Fruit fly (Drosophila melanogaster): ENCODE data around the gene CG32269.

The CG32269 gene

DNA sequence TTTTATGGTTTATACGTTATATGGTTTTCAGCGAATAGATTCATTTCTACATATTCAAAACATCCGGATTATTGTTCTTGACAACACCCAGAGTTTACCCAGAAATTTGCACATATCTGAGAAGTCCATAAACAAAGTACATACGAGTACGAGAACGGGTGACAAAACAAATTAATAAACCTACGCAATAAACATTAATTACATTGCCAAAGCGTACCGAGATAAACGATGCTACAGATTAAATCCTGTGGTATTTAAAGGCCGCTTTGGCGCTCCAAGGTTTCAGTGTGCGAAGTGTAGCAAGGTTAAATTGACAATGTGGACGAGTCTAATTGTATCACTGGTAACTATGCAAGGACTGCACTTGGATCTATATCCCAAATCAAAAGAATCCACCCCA is 21.5 kb downstream of the CG32269 start, which contains the start of gene CG14957:
Gene CG14957 (plus strand): TSS at position 301 of the 400 bp plus-strand sequence.
- TF ChIP-seq crc (GFP tag; optimal IDR thresholded peaks at IDR 0.05) (no peak), Rfx (GFP tag; IDR thresholded peaks at IDR 0.05) (0 out of 2 replicates have a peak, but pooled peaks have one; percentile 12), Atf6 (GFP tag; IDR thresholded peaks at IDR 0.05) (no peak), cg (GFP tag; optimal IDR thresholded peaks at IDR 0.05) (no peak), wor (GFP tag; IDR thresholded peaks at IDR 0.05) (no peak), Hr51 (GFP tag; optimal IDR thresholded peaks at IDR 0.05) (no peak)

DNA sequence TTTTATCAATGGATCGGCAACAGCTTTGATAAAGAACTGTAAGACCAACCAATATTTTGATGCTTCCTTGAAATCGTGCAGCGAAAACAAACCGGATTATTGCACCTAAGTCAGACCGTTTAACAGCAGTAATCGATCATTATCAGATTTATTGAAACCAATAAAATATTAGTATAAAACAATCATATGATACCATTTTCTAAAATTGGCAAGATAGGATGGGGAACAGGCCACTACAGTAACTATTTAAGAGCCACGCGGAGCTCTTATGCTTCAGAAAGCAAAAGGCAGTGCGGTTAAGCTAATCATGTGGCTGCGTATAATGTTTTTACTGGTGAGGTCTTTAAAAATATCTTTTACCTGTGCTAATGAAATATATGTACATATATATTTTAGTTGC is 22.4 kb downstream of the CG32269 start, which contains the start of gene CG32284:
Gene CG32284 (plus strand): TSS at position 301 of the 400 bp plus-strand sequence.
- TF ChIP-seq E2f2 (GFP tag; IDR thresholded peaks at IDR 0.05) = no peak

DNA sequence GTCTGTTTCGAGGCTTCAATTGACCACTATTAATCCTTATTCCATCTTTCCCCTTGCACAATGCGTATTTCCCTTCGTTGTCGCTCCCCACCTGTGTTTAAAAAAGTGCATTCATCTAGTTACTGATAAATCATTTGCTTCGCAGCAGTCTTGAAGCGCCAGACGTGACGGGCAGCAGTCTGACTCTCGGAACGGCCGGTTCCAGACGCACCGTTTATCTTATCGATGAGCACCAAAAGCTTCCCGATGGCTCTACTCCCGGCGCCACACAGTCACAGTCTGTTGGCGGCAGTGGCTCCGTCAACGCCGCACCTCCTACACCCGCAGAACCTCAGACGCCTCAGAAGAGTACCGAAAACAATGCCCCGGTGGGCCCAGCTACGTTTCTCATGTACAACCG is 24.7 kb downstream of the CG32269 start, which contains the start of gene CG42494:
Gene CG42494 (plus strand): TSS at position 301 of the 400 bp plus-strand sequence.
- no peak for TF ChIP-seq sug (tag; optimal IDR thresholded peaks at IDR 0.05)
- no peak for TF ChIP-seq CG4707 (GFP tag; optimal IDR thresholded peaks at IDR 0.05)
- TF ChIP-seq CG7745 (tag; optimal IDR thresholded peaks at IDR 0.05) = no peak
- TF ChIP-seq B-H1 (GFP tag; IDR thresholded peaks at IDR 0.05) = no peak
- TF ChIP-seq abd-A (tag; optimal IDR thresholded peaks at IDR 0.05) = no peak
- TF ChIP-seq PHDP (tag; optimal IDR thresholded peaks at IDR 0.05) = no peak
- TF ChIP-seq CG5953 (GFP tag; IDR thresholded peaks at IDR 0.05) = no peak

DNA sequence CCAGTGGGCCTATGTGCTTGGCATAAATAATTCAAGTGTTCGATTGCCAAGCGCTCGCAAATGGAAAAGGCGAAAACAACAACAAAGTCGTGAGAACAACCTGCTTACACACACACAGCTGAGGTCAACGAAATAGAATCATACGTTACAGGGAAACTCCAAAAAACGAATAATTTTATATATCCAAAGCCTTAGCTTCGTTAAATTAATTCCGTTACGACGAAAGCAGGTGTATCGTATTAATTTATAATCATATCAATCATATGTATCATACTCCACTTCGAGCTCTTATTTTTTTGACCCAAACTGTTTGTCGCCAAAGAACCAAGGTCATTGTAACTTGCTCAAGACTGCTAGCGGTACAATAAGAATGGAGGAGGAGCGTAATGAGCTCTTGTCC is 29.3 kb downstream of the CG32269 start:
- TF ChIP-seq CG13424 (tag; optimal IDR thresholded peaks at IDR 0.05) (peak; percentile 81), Scr (GFP tag; IDR thresholded peaks at IDR 0.05; ENCODE audit: partially characterized antibody) (no peak), CG4617 (GFP tag; optimal IDR thresholded peaks at IDR 0.05; ENCODE audit: borderline replicate concordance) (no peak), Hr51 (GFP tag; optimal IDR thresholded peaks at IDR 0.05) (peak; percentile 67 to 87), inv (GFP tag; IDR thresholded peaks at IDR 0.05; ENCODE audit: partially characterized antibody) (no peak), twi (tag; optimal IDR thresholded peaks at IDR 0.05) (no peak), unpg (GFP tag; optimal IDR thresholded peaks at IDR 0.05) (peak; percentile 94), slbo (GFP tag; IDR thresholded peaks at IDR 0.05) (peak; percentile 85), CG14441 (GFP tag; IDR thresholded peaks at IDR 0.05) (peak; percentile 93), CG5180 (GFP tag; optimal IDR thresholded peaks at IDR 0.05) (no peak), Atf6 (GFP tag; IDR thresholded peaks at IDR 0.05) (peak; percentile 90), CG10274 (GFP tag; optimal IDR thresholded peaks at IDR 0.05) (peak; percentile 60), bowl (GFP tag; IDR thresholded peaks at IDR 0.05) (peak; percentile 44; the same call in 1 of the 2 replicates), NC2α (GFP tag; optimal IDR thresholded peaks at IDR 0.05) (peak; percentile 53), onecut (GFP tag; IDR thresholded peaks at IDR 0.05) (peak; percentile 80), CG14050 (GFP tag; IDR thresholded peaks at IDR 0.05) (peak; percentile 68), nerfin-2 (GFP tag; IDR thresholded peaks at IDR 0.05; ENCODE audit: partially characterized antibody) (no peak), caup (GFP tag; optimal IDR thresholded peaks at IDR 0.05; ENCODE audit: severe bottlenecking) (peak; percentile 86), slou (GFP tag; optimal IDR thresholded peaks at IDR 0.05) (peak; percentile 32), lov (optimal IDR thresholded peaks at IDR 0.05) (no peak), lov (GFP tag; IDR thresholded peaks at IDR 0.05) (peak; percentile 79; the same call in 1 of the 3 replicates), ATbp (GFP tag; optimal IDR thresholded peaks at IDR 0.05) (peak; percentile 80), gcm2 (GFP tag; optimal IDR thresholded peaks at IDR 0.05) (peak; percentile 83), pros (GFP tag; optimal IDR thresholded peaks at IDR 0.05) (no peak), CG3726 (GFP tag; IDR thresholded peaks at IDR 0.05) (peak; percentile 85), dmrt11E (tag; optimal IDR thresholded peaks at IDR 0.05) (peak; percentile 85), Dip3 (GFP tag; optimal IDR thresholded peaks at IDR 0.05) (peak; percentile 77), Aef1 (GFP tag; IDR thresholded peaks at IDR 0.05) (peak; percentile 84), Dfd (GFP tag; optimal IDR thresholded peaks at IDR 0.05) (no peak), NK7.1 (GFP tag; optimal IDR thresholded peaks at IDR 0.05) (peak; percentile 78), gce (GFP tag; IDR thresholded peaks at IDR 0.05) (peak; percentile 85), eyg (GFP tag; optimal IDR thresholded peaks at IDR 0.05) (peak; percentile 78), CG17612 (GFP tag; IDR thresholded peaks at IDR 0.05) (peak; percentile 67; the same call in 1 of the 2 replicates)
